Worm (Caenorhabditis elegans): ENCODE results near the gene ins-8.

ins-8 gene

DNA sequence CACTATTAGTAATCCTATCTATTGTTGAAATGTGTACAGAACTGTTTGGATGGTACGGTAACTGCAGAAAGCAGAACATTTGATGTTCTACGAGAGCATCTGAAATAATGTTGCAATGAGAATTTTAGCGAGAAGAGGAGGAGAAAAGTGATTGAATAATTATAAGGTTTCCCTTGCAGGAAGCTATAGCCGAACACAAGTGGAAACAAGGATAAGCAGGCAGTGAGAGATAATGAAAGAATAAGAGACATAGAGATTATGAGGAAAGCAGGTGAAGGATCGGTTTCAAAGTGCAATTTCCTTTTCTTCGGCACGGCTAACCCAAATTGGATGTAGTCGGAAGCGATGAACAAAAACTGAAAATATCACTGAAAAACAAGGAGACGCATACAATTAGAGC is 38.8 kb downstream of the ins-8 start, which contains the start of gene del-2:
Gene del-2 (minus strand): TSS at position 101 of the 400 bp plus-strand sequence.
- TF ChIP-seq mml-1 (tag; optimal IDR thresholded peaks at IDR 0.05) (no peak), ztf-11 (tag; optimal IDR thresholded peaks at IDR 0.05) (no peak), lin-39 (tag; optimal IDR thresholded peaks at IDR 0.05) (no peak), ZK546.5 (tag; optimal IDR thresholded peaks at IDR 0.05) (no peak), R02D3.7 (tag; optimal IDR thresholded peaks at IDR 0.05) (no peak), mdl-1 (tag; optimal IDR thresholded peaks at IDR 0.05) (no peak), snpc-4 (tag; optimal IDR thresholded peaks at IDR 0.05) (no peak), elt-2 (tag; optimal IDR thresholded peaks at IDR 0.05) (no peak), fkh-10 (GFP tag; optimal IDR thresholded peaks at IDR 0.05) (no peak), aly-2 (tag; optimal IDR thresholded peaks at IDR 0.05) (no peak), nhr-77 (tag; optimal IDR thresholded peaks at IDR 0.05) (no peak), lin-15B (tag; optimal IDR thresholded peaks at IDR 0.05) (no peak), nhr-76 (tag; optimal IDR thresholded peaks at IDR 0.05) (no peak), nhr-67 (tag; optimal IDR thresholded peaks at IDR 0.05) (no peak), sea-2 (GFP tag; optimal IDR thresholded peaks at IDR 0.05) (no peak)

DNA sequence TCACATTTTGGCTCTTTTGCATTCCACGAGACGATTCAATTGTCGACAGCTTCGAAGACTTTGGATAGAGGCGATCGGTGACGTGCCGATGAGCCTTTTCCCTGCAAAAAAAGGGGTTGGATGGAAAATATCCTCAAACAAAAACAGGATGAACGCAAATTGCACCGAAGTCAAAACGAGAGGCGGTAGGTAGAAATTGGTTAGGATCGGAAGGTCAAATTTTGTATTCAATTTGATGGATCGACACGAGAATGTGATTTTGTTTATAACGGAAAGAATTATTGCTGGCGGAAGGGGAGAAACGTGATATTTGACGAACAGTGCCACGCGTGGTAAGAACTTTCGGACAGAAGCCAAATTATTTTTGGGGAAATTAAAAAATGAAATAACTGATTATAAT is 45.9 kb downstream of the ins-8 start, which contains the start of gene mca-1:
Gene mca-1 (minus strand): TSS at position 101 of the 400 bp plus-strand sequence.
- no peak for TF ChIP-seq egl-27 (tag; optimal IDR thresholded peaks at IDR 0.05)
- no peak for TF ChIP-seq ceh-16 (tag; optimal IDR thresholded peaks at IDR 0.05)
- TF ChIP-seq nhr-67 (tag; optimal IDR thresholded peaks at IDR 0.05), result no peak
- TF ChIP-seq ztf-4 (tag; optimal IDR thresholded peaks at IDR 0.05), result no peak
- no peak for TF ChIP-seq nhr-77 (tag; optimal IDR thresholded peaks at IDR 0.05)
- no peak for TF ChIP-seq R02D3.7 (tag; optimal IDR thresholded peaks at IDR 0.05)
- TF ChIP-seq fos-1 (tag; optimal IDR thresholded peaks at IDR 0.05), result no peak
- no peak for TF ChIP-seq mdl-1 (tag; optimal IDR thresholded peaks at IDR 0.05)
- TF ChIP-seq ztf-11 (tag; optimal IDR thresholded peaks at IDR 0.05), result no peak
- TF ChIP-seq unc-62 (GFP tag; optimal IDR thresholded peaks at IDR 0.05), result no peak

DNA sequence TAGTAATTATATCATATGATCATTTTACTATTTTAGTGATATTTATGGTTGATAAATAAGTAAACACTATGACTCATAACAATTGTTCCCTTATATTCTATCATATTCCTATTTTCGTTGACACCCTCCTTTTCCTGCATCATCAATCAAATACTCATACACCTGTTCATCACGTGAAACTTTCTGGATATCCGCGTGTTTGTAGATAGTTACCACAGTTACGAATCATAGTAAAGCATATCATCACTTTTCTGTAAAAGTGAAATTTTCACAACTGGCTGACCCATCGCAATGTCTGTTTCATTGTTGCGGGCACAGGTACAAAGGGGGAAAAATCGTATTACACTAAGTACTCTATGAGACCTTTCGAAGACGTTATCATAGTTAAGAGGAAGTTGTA is 46.9 kb downstream of the ins-8 start:
- TF ChIP-seq daf-12 (tag; optimal IDR thresholded peaks at IDR 0.05) (no peak), R02D3.7 (tag; optimal IDR thresholded peaks at IDR 0.05) (no peak), elt-3 (tag; optimal IDR thresholded peaks at IDR 0.05) (peak in 1 of 3 experiments; percentile 2), mdl-1 (tag; optimal IDR thresholded peaks at IDR 0.05) (no peak), aly-2 (tag; optimal IDR thresholded peaks at IDR 0.05) (no peak)

DNA sequence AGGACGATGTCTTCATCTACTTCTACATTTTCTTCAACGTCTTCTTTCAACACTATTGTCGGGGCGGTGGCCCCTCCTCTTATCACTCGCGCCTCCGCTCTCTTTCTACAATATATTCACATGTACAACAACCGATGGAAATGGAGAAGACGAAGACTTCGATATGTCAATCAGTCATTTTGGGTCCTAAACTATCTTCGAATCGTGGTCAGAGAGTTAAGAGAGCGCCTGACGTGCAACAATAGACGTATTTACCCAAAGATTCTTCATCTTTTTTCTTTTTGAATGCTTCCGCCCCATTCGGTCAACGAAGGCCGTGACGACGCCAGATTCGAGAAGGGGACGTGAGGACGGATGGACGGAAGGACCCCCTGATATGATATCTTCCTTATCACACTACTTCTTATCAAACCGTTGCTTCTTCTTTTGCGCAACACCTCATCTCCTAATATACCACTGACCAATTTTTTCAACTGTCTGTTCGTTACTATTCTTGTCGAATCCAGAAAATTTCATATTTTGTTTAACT is 47.7 kb downstream of the ins-8 start:
- no peak for TF ChIP-seq nhr-11 (tag; optimal IDR thresholded peaks at IDR 0.05)
- TF ChIP-seq nhr-23 (tag; optimal IDR thresholded peaks at IDR 0.05), result peak; percentile 51
- TF ChIP-seq elt-3 (tag; optimal IDR thresholded peaks at IDR 0.05), result peak in 2 of 3 experiments; percentile 51 to 63

DNA sequence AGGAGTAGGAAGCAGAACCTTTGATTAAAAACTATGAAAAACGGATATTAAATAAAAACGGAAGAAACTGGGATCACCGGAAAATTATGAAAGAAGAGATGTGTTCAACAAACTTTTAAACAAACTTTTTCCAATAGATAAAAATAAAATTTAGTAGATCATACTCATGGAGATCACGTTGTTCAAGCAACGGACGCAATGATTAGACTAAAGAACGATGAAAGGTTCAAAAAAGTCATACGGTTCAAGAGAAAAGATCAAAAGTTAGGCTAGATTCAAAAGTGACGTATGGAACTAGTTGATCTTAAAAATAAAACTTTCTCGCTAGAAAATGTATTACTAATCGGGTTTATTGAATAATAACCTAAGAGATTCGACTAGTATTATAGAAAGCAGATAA is 48.6 kb downstream of the ins-8 start:
- TF ChIP-seq zag-1 (tag; optimal IDR thresholded peaks at IDR 0.05) (no peak), jun-1 (tag; optimal IDR thresholded peaks at IDR 0.05) (no peak), fkh-2 (tag; optimal IDR thresholded peaks at IDR 0.05) (no peak), snpc-4 (tag; optimal IDR thresholded peaks at IDR 0.05) (no peak), ceh-28 (tag; optimal IDR thresholded peaks at IDR 0.05) (no peak), nhr-11 (tag; optimal IDR thresholded peaks at IDR 0.05) (no peak), daf-12 (tag; optimal IDR thresholded peaks at IDR 0.05) (no peak), fkh-10 (GFP tag; optimal IDR thresholded peaks at IDR 0.05) (no peak), eor-1 (tag; optimal IDR thresholded peaks at IDR 0.05) (no peak), R02D3.7 (tag; optimal IDR thresholded peaks at IDR 0.05) (no peak), sea-2 (GFP tag; optimal IDR thresholded peaks at IDR 0.05) (no peak), ceh-16 (tag; optimal IDR thresholded peaks at IDR 0.05) (no peak), aly-2 (tag; optimal IDR thresholded peaks at IDR 0.05) (no peak), nhr-12 (tag; optimal IDR thresholded peaks at IDR 0.05) (no peak), fos-1 (tag; optimal IDR thresholded peaks at IDR 0.05) (no peak), nhr-25 (tag; optimal IDR thresholded peaks at IDR 0.05) (no peak)

DNA sequence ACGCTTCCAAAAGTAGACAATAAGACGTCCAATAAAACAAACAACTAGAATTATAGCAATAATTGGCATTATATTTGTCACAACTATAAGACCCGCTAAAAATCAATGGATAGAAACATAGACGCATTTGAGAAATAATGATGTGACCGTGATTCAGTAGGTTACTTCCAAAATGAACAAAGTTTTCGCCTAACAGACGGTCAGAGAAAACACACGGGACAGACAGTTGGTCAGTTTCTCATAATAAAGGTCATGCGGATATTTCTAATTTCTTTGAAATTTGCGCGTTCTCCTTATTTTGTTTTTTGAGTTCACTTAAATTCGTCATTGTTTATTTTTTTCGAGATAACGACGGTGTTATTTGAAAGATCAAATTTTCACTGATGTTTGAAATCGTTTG is 49.2 kb downstream of the ins-8 start:
- TF ChIP-seq nhr-76 (tag; optimal IDR thresholded peaks at IDR 0.05) (no peak), lin-39 (tag; optimal IDR thresholded peaks at IDR 0.05) (no peak), egl-27 (tag; optimal IDR thresholded peaks at IDR 0.05) (no peak), nhr-23 (tag; optimal IDR thresholded peaks at IDR 0.05) (peak; percentile 20), nhr-25 (tag; optimal IDR thresholded peaks at IDR 0.05) (no peak), elt-2 (tag; optimal IDR thresholded peaks at IDR 0.05) (no peak), nhr-67 (tag; optimal IDR thresholded peaks at IDR 0.05) (no peak), ztf-11 (tag; optimal IDR thresholded peaks at IDR 0.05) (no peak), eor-1 (tag; optimal IDR thresholded peaks at IDR 0.05) (no peak)

All from whole organism, L3 larva.